Worm (Caenorhabditis elegans) whole organism, young adult: Measurements from ENCODE around the gene cutl-29.

Experiments used
- B0336.3 ChIP-seq: fragments of 200-800 bp; sonication (Bioruptor generic); IDR thresholded peaks from 2 replicates; pipeline ENCODE4 v1.3.6; 2022; ENCODE audit warnings: missing genetic modification characterization, missing compliant biosample characterization
- F49E8.2 ChIP-seq: sonication (generic microtip); optimal IDR thresholded peaks from 3 replicates; lab custom pipeline; 2017; ENCODE audit warnings: missing genetic modification characterization, mild to moderate bottlenecking, missing compliant biosample characterization, antibody characterized with exemption, moderate library complexity; ENCODE audit not compliant: insufficient read depth
- F55B11.4 ChIP-seq: sonication (generic microtip); optimal IDR thresholded peaks from 2 replicates; lab custom pipeline; 2016; ENCODE audit warnings: missing compliant biosample characterization, missing genetic modification characterization, borderline replicate concordance; ENCODE audit not compliant: insufficient read depth
- Y53F4B.3 ChIP-seq: fragments of 200-800 bp; sonication (Bioruptor generic); IDR thresholded peaks from 2 replicates; pipeline ENCODE4 v1.3.6; 2022; ENCODE audit warnings: missing genetic modification reagents, missing genetic modification characterization, missing compliant biosample characterization
- ccch-3 ChIP-seq: fragments of 200-800 bp; sonication (Bioruptor generic); optimal IDR thresholded peaks from 2 replicates; lab custom pipeline; 2018; ENCODE audit warnings: mild to moderate bottlenecking, missing genetic modification characterization, missing compliant biosample characterization
- madf-10 ChIP-seq: sonication (generic microtip); optimal IDR thresholded peaks from 2 replicates; lab custom pipeline; 2016; ENCODE audit warnings: mild to moderate bottlenecking, missing genetic modification characterization, missing compliant biosample characterization
- snpc-4 ChIP-seq, 5 experiments: fragments of 150-350 bp in 1 of 5; sonication (generic microtip) in 4 of 5; optimal IDR thresholded peaks; 2 replicates each; lab custom pipeline; 2014 to 2018; ENCODE audit warnings: missing genetic modification characterization in 5 of 5, missing biosample characterization in 3 of 5, antibody characterized with exemption in 2 of 5, mild to moderate bottlenecking in 2 of 5, missing compliant biosample characterization in 2 of 5, missing genotype in 2 of 5, moderate library complexity in 2 of 5, missing genetic modification reagents in 1 of 5
- unc-62 ChIP-seq: fragments of 150-350 bp; optimal IDR thresholded peaks from 2 replicates; lab custom pipeline; 2014; ENCODE audit warnings: missing biosample characterization, missing genetic modification reagents, missing genetic modification characterization
- ztf-28 ChIP-seq: fragments of 200-800 bp; sonication (Bioruptor generic); IDR thresholded peaks from 2 replicates; pipeline ENCODE4 v1.3.6; 2022; ENCODE audit warnings: missing genetic modification reagents, missing genetic modification characterization, missing compliant biosample characterization

ce11 chrX:8302803-8303202, 32.0 kb upstream of the cutl-29 start:
- TF ChIP-seq unc-62 (GFP tag; lab: Kevin White, UChicago) (no peak), madf-10 (tag; lab: Kevin White, UChicago) (no peak), F55B11.4 (no peak), snpc-4 (GFP tag; optimal IDR thresholded peaks at IDR 0.05; lab: Kevin White, UChicago) (no peak), snpc-4 (tag; optimal IDR thresholded peaks at IDR 0.05; lab: Kevin White, UChicago) (no peak), B0336.3 (GFP tag; lab: Robert Waterston, UW) (no peak), Y53F4B.3 (GFP tag; lab: Robert Waterston, UW) (no peak), ztf-28 (GFP tag; lab: Robert Waterston, UW) (no peak), F49E8.2 (tag; lab: Kevin White, UChicago) (no peak), ccch-3 (GFP tag; lab: Kevin White, UChicago) (no peak)
